Fruit fly (Drosophila melanogaster) whole organism, embryonic: Measurements from ENCODE around the gene CG12078.

Source experiments
- ATbp ChIP-seq: fragments of 200-800 bp; sonication (Bioruptor generic); optimal IDR thresholded peaks from 2 replicates; lab custom pipeline; 2017; ENCODE audit warnings: missing biosample characterization, mild to moderate bottlenecking, missing genetic modification characterization, missing genetic modification reagents
- Atf6 ChIP-seq: fragments of 200-800 bp; sonication (Bioruptor generic); IDR thresholded peaks from 2 replicates; pipeline ENCODE4 v1.3.6; 2022; ENCODE audit warnings: missing biosample characterization, missing genetic modification characterization
- B-H2 ChIP-seq: fragments of 200-800 bp; sonication (Bioruptor generic); optimal IDR thresholded peaks from 2 replicates; lab custom pipeline; 2018; ENCODE audit warnings: missing biosample characterization, mild to moderate bottlenecking, missing genetic modification characterization
- Bdp1 ChIP-seq: fragments of 200-800 bp; sonication (Bioruptor generic); optimal IDR thresholded peaks from 3 replicates; lab custom pipeline; 2016; ENCODE audit warnings: missing biosample characterization, missing genetic modification characterization
- CG10147 ChIP-seq: fragments of 200-800 bp; sonication (Bioruptor generic); optimal IDR thresholded peaks from 2 replicates; lab custom pipeline; 2019; ENCODE audit warnings: missing biosample characterization, mild to moderate bottlenecking, missing genetic modification characterization, moderate library complexity
- CG11456 ChIP-seq: fragments of 200-800 bp; sonication (Bioruptor generic); IDR thresholded peaks from 3 replicates; pipeline ENCODE4 v1.3.6; 2022; ENCODE audit warnings: missing biosample characterization, missing genetic modification characterization
- CG12769 ChIP-seq: fragments of 200-800 bp; sonication (Bioruptor generic); optimal IDR thresholded peaks from 2 replicates; lab custom pipeline; 2019; ENCODE audit warnings: missing biosample characterization, mild to moderate bottlenecking, missing genetic modification characterization, moderate library complexity
- CG13624 ChIP-seq: fragments of 200-800 bp; sonication (Bioruptor generic); optimal IDR thresholded peaks from 2 replicates; lab custom pipeline; 2016; ENCODE audit warnings: missing biosample characterization, missing genetic modification characterization
- CG16779 ChIP-seq: fragments of 200-800 bp; sonication (Bioruptor generic); IDR thresholded peaks from 2 replicates; pipeline ENCODE4 v1.3.6; 2022; ENCODE audit warnings: missing biosample characterization, missing genetic modification characterization
- CG16813 ChIP-seq: fragments of 200-800 bp; sonication (Bioruptor generic); IDR thresholded peaks from 3 replicates; pipeline ENCODE4 v1.3.6; 2022; ENCODE audit warnings: missing biosample characterization, missing genetic modification characterization; ENCODE audit not compliant: partially characterized antibody
- CG17612 ChIP-seq: fragments of 200-800 bp; sonication (Bioruptor generic); IDR thresholded peaks from 2 replicates; pipeline ENCODE4 v1.3.6; 2022; ENCODE audit warnings: missing biosample characterization, missing genetic modification characterization
- CG18011 ChIP-seq: fragments of 200-800 bp; sonication (Bioruptor generic); optimal IDR thresholded peaks from 2 replicates; lab custom pipeline; 2017; ENCODE audit warnings: missing biosample characterization, missing genetic modification characterization, mild to moderate bottlenecking, moderate library complexity, missing genotype
- CG18619 ChIP-seq: fragments of 200-800 bp; sonication (Bioruptor generic); optimal IDR thresholded peaks from 3 replicates; lab custom pipeline; 2017; ENCODE audit warnings: missing biosample characterization, mild to moderate bottlenecking, missing genetic modification characterization
- CG2120 ChIP-seq: fragments of 200-800 bp; sonication (Bioruptor generic); optimal IDR thresholded peaks from 3 replicates; lab custom pipeline; 2016; ENCODE audit warnings: missing biosample characterization, missing genetic modification characterization
- CG32772 ChIP-seq: fragments of 200-800 bp; sonication (Bioruptor generic); IDR thresholded peaks from 2 replicates; pipeline ENCODE4 v1.3.6; 2022; ENCODE audit warnings: missing biosample characterization, missing genetic modification characterization
- CG3838 ChIP-seq: fragments of 200-800 bp; sonication (Bioruptor generic); optimal IDR thresholded peaks from 3 replicates; lab custom pipeline; 2016; ENCODE audit warnings: missing biosample characterization, missing genetic modification characterization
- CG43689 ChIP-seq: fragments of 200-800 bp; sonication (Bioruptor generic); IDR thresholded peaks from 2 replicates; pipeline ENCODE4 v1.3.6; 2022; ENCODE audit warnings: missing biosample characterization, missing genetic modification characterization
- CG4404 ChIP-seq: fragments of 200-800 bp; sonication (Bioruptor generic); IDR thresholded peaks from 2 replicates; pipeline ENCODE4 v1.3.6; 2022; ENCODE audit warnings: missing biosample characterization, missing genetic modification characterization
- CG4820 ChIP-seq: fragments of 200-800 bp; sonication (Bioruptor generic); optimal IDR thresholded peaks from 3 replicates; lab custom pipeline; 2016; ENCODE audit warnings: missing biosample characterization, missing genetic modification characterization
- CG7987 ChIP-seq: fragments of 200-800 bp; sonication (Bioruptor generic); optimal IDR thresholded peaks from 2 replicates; lab custom pipeline; 2018; ENCODE audit warnings: missing biosample characterization, mild to moderate bottlenecking, missing genetic modification characterization, moderate library complexity
- CG8359 ChIP-seq: fragments of 200-800 bp; sonication (Bioruptor generic); optimal IDR thresholded peaks from 2 replicates; lab custom pipeline; 2017; ENCODE audit warnings: missing biosample characterization, mild to moderate bottlenecking, missing genetic modification characterization, borderline replicate concordance
- CG9609 ChIP-seq: fragments of 200-800 bp; sonication (Bioruptor generic); optimal IDR thresholded peaks from 3 replicates; lab custom pipeline; 2016; ENCODE audit warnings: missing biosample characterization, missing genetic modification characterization
- CTCF ChIP-seq: fragments of 200-800 bp; sonication (Bioruptor generic); optimal IDR thresholded peaks from 2 replicates; lab custom pipeline; 2017; ENCODE audit warnings: missing biosample characterization, mild to moderate bottlenecking, missing genetic modification characterization, moderate library complexity
- Dfd ChIP-seq, 2 experiments: fragments of >200 bp; optimal IDR thresholded peaks; 2 replicates each; lab custom pipeline; 2017; ENCODE audit warnings: missing biosample characterization in 2 of 2, missing genetic modification characterization in 2 of 2
- Ets97D ChIP-seq: fragments of 200-800 bp; sonication (Bioruptor generic); optimal IDR thresholded peaks from 3 replicates; lab custom pipeline; 2016; ENCODE audit warnings: missing biosample characterization, missing genetic modification characterization
- Lim3 ChIP-seq: fragments of 200-800 bp; sonication (Bioruptor generic); IDR thresholded peaks from 2 replicates; pipeline ENCODE4 v1.3.6; 2022; ENCODE audit warnings: missing biosample characterization, missing genetic modification characterization
- MBD-R2 ChIP-seq: fragments of 200-800 bp; sonication (Bioruptor generic); IDR thresholded peaks from 2 replicates; pipeline ENCODE4 v1.3.6; 2022; ENCODE audit warnings: missing biosample characterization, missing genetic modification characterization
- Oli ChIP-seq: fragments of 200-800 bp; sonication (Bioruptor generic); optimal IDR thresholded peaks from 2 replicates; lab custom pipeline; 2018; ENCODE audit warnings: missing biosample characterization, mild to moderate bottlenecking, missing genetic modification characterization, moderate library complexity
- Opbp ChIP-seq: fragments of 200-800 bp; sonication (Bioruptor generic); IDR thresholded peaks from 3 replicates; pipeline ENCODE4 v1.3.6; 2022; ENCODE audit warnings: missing biosample characterization, missing genetic modification characterization; ENCODE audit not compliant: partially characterized antibody
- Taf1 ChIP-seq: fragments of 200-800 bp; sonication (Bioruptor generic); IDR thresholded peaks from 2 replicates; pipeline ENCODE4 v1.3.6; 2022; ENCODE audit warnings: missing biosample characterization, missing genetic modification characterization
- bbx ChIP-seq: fragments of 200-800 bp; sonication (Bioruptor generic); IDR thresholded peaks from 2 replicates; pipeline ENCODE4 v1.3.6; 2022; ENCODE audit warnings: missing biosample characterization, missing genetic modification characterization; ENCODE audit not compliant: partially characterized antibody
- btn ChIP-seq: fragments of 200-800 bp; sonication (Bioruptor generic); optimal IDR thresholded peaks from 2 replicates; lab custom pipeline; 2016; ENCODE audit warnings: missing biosample characterization, missing genetic modification characterization
- caup ChIP-seq: fragments of 200-800 bp; sonication (Bioruptor generic); optimal IDR thresholded peaks from 3 replicates; lab custom pipeline; 2017; ENCODE audit warnings: missing biosample characterization, mild to moderate bottlenecking, missing genetic modification characterization, moderate library complexity; ENCODE audit not compliant: severe bottlenecking
- chinmo ChIP-seq: fragments of 200-800 bp; sonication (Bioruptor generic); IDR thresholded peaks from 4 replicates; pipeline ENCODE4 v1.3.6; 2022; ENCODE audit warnings: missing biosample characterization, missing genetic modification characterization; ENCODE audit not compliant: partially characterized antibody
- chn ChIP-seq: fragments of 200-800 bp; sonication (Bioruptor generic); optimal IDR thresholded peaks from 2 replicates; lab custom pipeline; 2016; ENCODE audit warnings: missing biosample characterization, missing genetic modification characterization
- croc ChIP-seq: fragments of 200-800 bp; sonication (Bioruptor generic); conservative IDR thresholded peaks from 3 replicates; pipeline ENCODE4 v1.3.6; 2022; ENCODE audit warnings: missing biosample characterization, missing genetic modification characterization
- crol ChIP-seq: fragments of 200-800 bp; sonication (Bioruptor generic); IDR thresholded peaks from 2 replicates; pipeline ENCODE4 v1.3.6; 2022; ENCODE audit warnings: missing biosample characterization, missing genetic modification characterization
- gem ChIP-seq: fragments of 200-800 bp; sonication (Bioruptor generic); optimal IDR thresholded peaks from 2 replicates; lab custom pipeline; 2019; ENCODE audit warnings: missing biosample characterization, mild to moderate bottlenecking, missing genetic modification characterization, moderate library complexity
- ind ChIP-seq: fragments of 200-800 bp; sonication (Bioruptor generic); optimal IDR thresholded peaks from 3 replicates; lab custom pipeline; 2016; ENCODE audit warnings: missing biosample characterization, missing genetic modification characterization
- luna ChIP-seq: fragments of 200-800 bp; sonication (Bioruptor generic); optimal IDR thresholded peaks from 2 replicates; lab custom pipeline; 2016; ENCODE audit warnings: missing biosample characterization, missing genetic modification characterization
- nau ChIP-seq: fragments of 200-800 bp; sonication (Bioruptor generic); optimal IDR thresholded peaks from 3 replicates; lab custom pipeline; 2017; ENCODE audit warnings: missing biosample characterization, mild to moderate bottlenecking, missing genetic modification characterization, missing genetic modification reagents
- odd ChIP-seq: fragments of 200-800 bp; sonication (Bioruptor generic); optimal IDR thresholded peaks from 2 replicates; lab custom pipeline; 2017; ENCODE audit warnings: missing biosample characterization, mild to moderate bottlenecking, missing genetic modification characterization
- pita ChIP-seq: fragments of 200-800 bp; sonication (Bioruptor generic); optimal IDR thresholded peaks from 2 replicates; lab custom pipeline; 2017; ENCODE audit warnings: missing biosample characterization, mild to moderate bottlenecking, missing genetic modification characterization
- repo ChIP-seq: fragments of 200-800 bp; sonication (Bioruptor generic); optimal IDR thresholded peaks from 2 replicates; lab custom pipeline; 2016; ENCODE audit warnings: missing biosample characterization, missing genetic modification characterization
- sc ChIP-seq, 3 experiments: fragments of >200 bp in 2 of 3; fragments of 200-800 bp in 1 of 3; sonication (Bioruptor generic) in 1 of 3; optimal IDR thresholded peaks; 2 replicates in 2 of 3; 3 replicates in 1 of 3; lab custom pipeline; 2017; ENCODE audit warnings: mild to moderate bottlenecking in 1 of 3, missing biosample characterization in 1 of 3, missing genetic modification characterization in 1 of 3, missing genetic modification reagents in 1 of 3
- sd ChIP-seq: fragments of 200-800 bp; sonication (Bioruptor generic); optimal IDR thresholded peaks from 3 replicates; lab custom pipeline; 2018; ENCODE audit warnings: missing biosample characterization, mild to moderate bottlenecking, missing genetic modification characterization, moderate library complexity
- slp2 ChIP-seq: fragments of 200-800 bp; sonication (Bioruptor generic); optimal IDR thresholded peaks from 2 replicates; lab custom pipeline; 2016; ENCODE audit warnings: missing biosample characterization, missing genetic modification characterization
- stwl ChIP-seq: fragments of 200-800 bp; sonication (Bioruptor generic); optimal IDR thresholded peaks from 3 replicates; lab custom pipeline; 2018; ENCODE audit warnings: missing biosample characterization, mild to moderate bottlenecking, missing genetic modification characterization, moderate library complexity
- sug ChIP-seq: fragments of 200-800 bp; optimal IDR thresholded peaks from 2 replicates; lab custom pipeline; 2019; ENCODE audit warnings: missing biosample characterization, mild to moderate bottlenecking, missing genetic modification characterization, moderate library complexity
- tgo ChIP-seq: fragments of 200-800 bp; sonication (Bioruptor generic); IDR thresholded peaks from 3 replicates; pipeline ENCODE4 v1.3.6; 2022; ENCODE audit warnings: missing biosample characterization, missing genetic modification characterization
- zen2 ChIP-seq: fragments of 200-800 bp; sonication (Bioruptor generic); IDR thresholded peaks from 3 replicates; pipeline ENCODE4 v1.3.6; 2022; ENCODE audit warnings: missing biosample characterization, missing genetic modification characterization; ENCODE audit not compliant: partially characterized antibody

The CG12078 gene

DNA sequence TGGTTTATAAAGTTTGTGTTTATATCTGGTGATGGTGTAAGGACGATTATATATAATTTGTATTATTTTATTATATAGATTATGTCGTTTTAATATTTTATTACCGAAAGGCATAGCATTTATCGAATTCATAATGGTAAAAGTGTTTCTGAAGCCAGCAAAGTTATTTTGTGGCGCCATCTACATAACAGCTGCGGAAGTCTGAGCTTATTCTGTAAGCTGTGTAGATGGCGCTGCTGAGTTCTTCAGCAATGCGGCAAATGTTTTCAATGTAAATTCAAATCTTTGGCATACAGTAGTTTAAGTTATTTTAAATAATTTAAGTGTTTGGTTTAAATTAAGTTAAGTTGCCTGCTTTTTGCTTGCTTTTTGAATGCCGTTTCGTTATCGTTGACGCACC, 44.3 kb upstream of the CG12078 start (continued):
- TF ChIP-seq gem (tag; lab: Kevin White, UChicago) (no peak), CG18619 (GFP tag; lab: Kevin White, UChicago) (no peak), CG16779 (GFP tag; lab: Robert Waterston, UW) (no peak), Oli (tag; lab: Kevin White, UChicago) (no peak), sug (tag; lab: Kevin White, UChicago) (no peak), crol (GFP tag; lab: Robert Waterston, UW) (no peak), stwl (peak; percentile 74), CG3838 (GFP tag; lab: Kevin White, UChicago) (no peak), croc (no peak), CG13624 (GFP tag; lab: Kevin White, UChicago) (no peak), Dfd (GFP tag; optimal IDR thresholded peaks at IDR 0.05; lab: Kevin White, UChicago) (no peak), chinmo (GFP tag; lab: Robert Waterston, UW) (no peak), CG4404 (no peak), ind (peak; percentile 29), CTCF (GFP tag; lab: Kevin White, UChicago) (peak; percentile 98), CG9609 (GFP tag; lab: Kevin White, UChicago) (no peak), sc (optimal IDR thresholded peaks at IDR 0.05; lab: Kevin White, UChicago) (no peak), sc (GFP tag; optimal IDR thresholded peaks at IDR 0.05; lab: Kevin White, UChicago) (no peak), nau (GFP tag; lab: Kevin White, UChicago) (no peak), bbx (GFP tag; lab: Robert Waterston, UW) (no peak), chn (GFP tag; lab: Kevin White, UChicago) (no peak), B-H2 (GFP tag; lab: Kevin White, UChicago) (no peak), sd (no peak), CG4820 (GFP tag; lab: Kevin White, UChicago) (peak; percentile 34), CG7987 (GFP tag; lab: Kevin White, UChicago) (no peak), CG10147 (GFP tag; lab: Kevin White, UChicago) (no peak), caup (no peak), Lim3 (GFP tag; lab: Robert Waterston, UW) (no peak), Atf6 (no peak), repo (no peak), Taf1 (GFP tag; lab: Robert Waterston, UW) (no peak), btn (GFP tag; lab: Kevin White, UChicago) (no peak), Bdp1 (GFP tag; lab: Kevin White, UChicago) (no peak), CG2120 (GFP tag; lab: Kevin White, UChicago) (no peak), CG32772 (GFP tag; lab: Robert Waterston, UW) (peak; percentile 40; the same call in 1 of the 2 replicates), odd (no peak), MBD-R2 (GFP tag; lab: Robert Waterston, UW) (peak; percentile 18; the same call in 1 of the 2 replicates), slp2 (GFP tag; lab: Kevin White, UChicago) (no peak), CG16813 (GFP tag; lab: Robert Waterston, UW) (no peak), ATbp (GFP tag; lab: Kevin White, UChicago) (no peak), luna (no peak), CG17612 (GFP tag; lab: Robert Waterston, UW) (no peak), CG11456 (GFP tag; lab: Robert Waterston, UW) (peak; percentile 93), CG8359 (no peak), Ets97D (no peak), CG18011 (GFP tag; lab: Kevin White, UChicago) (no peak), zen2 (GFP tag; lab: Robert Waterston, UW) (no peak), CG12769 (tag; lab: Kevin White, UChicago) (no peak), Opbp (GFP tag; lab: Robert Waterston, UW) (peak; percentile 18; the same call in 1 of the 3 replicates), pita (GFP tag; lab: Kevin White, UChicago) (no peak), CG43689 (GFP tag; lab: Robert Waterston, UW) (no peak), tgo (GFP tag; lab: Robert Waterston, UW) (peak; percentile 36; the same call in 1 of the 3 replicates)
